Fruit fly (Drosophila melanogaster) whole organism, embryonic: Measurements from ENCODE around the gene Sk2.

ENCODE experiments used
- CG1024 ChIP-seq: fragments of 200-800 bp; sonication (Bioruptor generic); IDR thresholded peaks from 2 replicates; pipeline ENCODE4 v1.3.6; 2022; ENCODE audit warnings: missing biosample characterization, missing genetic modification characterization
- CG10654 ChIP-seq: fragments of 200-800 bp; sonication (Bioruptor generic); optimal IDR thresholded peaks from 2 replicates; lab custom pipeline; 2016; ENCODE audit warnings: missing biosample characterization, missing genetic modification characterization
- CG12299 ChIP-seq: fragments of 200-800 bp; sonication (Bioruptor generic); optimal IDR thresholded peaks from 2 replicates; lab custom pipeline; 2018; ENCODE audit warnings: missing biosample characterization, mild to moderate bottlenecking, missing genetic modification characterization
- CG13775 ChIP-seq: fragments of 200-800 bp; sonication (Bioruptor generic); optimal IDR thresholded peaks from 3 replicates; lab custom pipeline; 2017; ENCODE audit warnings: missing biosample characterization, mild to moderate bottlenecking, missing genetic modification characterization
- CG13894 ChIP-seq: fragments of 200-800 bp; sonication (Bioruptor generic); optimal IDR thresholded peaks from 3 replicates; lab custom pipeline; 2018; ENCODE audit warnings: missing biosample characterization, mild to moderate bottlenecking, missing genetic modification characterization, moderate library complexity
- CG14050 ChIP-seq: fragments of 200-800 bp; sonication (Bioruptor generic); IDR thresholded peaks from 3 replicates; pipeline ENCODE4 v1.3.6; 2022; ENCODE audit warnings: missing biosample characterization, missing genetic modification characterization
- CG17385 ChIP-seq: fragments of 200-800 bp; sonication (Bioruptor generic); optimal IDR thresholded peaks from 3 replicates; lab custom pipeline; 2018; ENCODE audit warnings: missing biosample characterization, mild to moderate bottlenecking, missing genetic modification characterization
- CG18619 ChIP-seq: fragments of 200-800 bp; sonication (Bioruptor generic); optimal IDR thresholded peaks from 3 replicates; lab custom pipeline; 2017; ENCODE audit warnings: missing biosample characterization, mild to moderate bottlenecking, missing genetic modification characterization
- CG2712 ChIP-seq: fragments of 200-800 bp; optimal IDR thresholded peaks from 3 replicates; lab custom pipeline; 2019; ENCODE audit warnings: missing biosample characterization, mild to moderate bottlenecking, missing genetic modification characterization, moderate library complexity
- CG31224 ChIP-seq: fragments of 200-800 bp; sonication (Bioruptor generic); IDR thresholded peaks from 2 replicates; pipeline ENCODE4 v1.3.6; 2022; ENCODE audit warnings: missing biosample characterization, missing genetic modification characterization
- CG31388 ChIP-seq: fragments of 200-800 bp; sonication (Bioruptor generic); optimal IDR thresholded peaks from 2 replicates; lab custom pipeline; 2016; ENCODE audit warnings: missing biosample characterization, missing genetic modification characterization
- CG3407 ChIP-seq: fragments of 200-800 bp; sonication (Bioruptor generic); optimal IDR thresholded peaks from 2 replicates; lab custom pipeline; 2018; ENCODE audit warnings: missing biosample characterization, mild to moderate bottlenecking, missing genetic modification characterization
- CG42726 ChIP-seq: fragments of 200-800 bp; sonication (Bioruptor generic); IDR thresholded peaks from 2 replicates; pipeline ENCODE4 v1.3.6; 2022; ENCODE audit warnings: missing biosample characterization, missing genetic modification characterization; ENCODE audit not compliant: partially characterized antibody
- CG6175 ChIP-seq: fragments of 200-800 bp; sonication (Bioruptor generic); IDR thresholded peaks from 3 replicates; pipeline ENCODE4 v1.3.6; 2022; ENCODE audit warnings: missing biosample characterization, missing genetic modification characterization
- CG6683 ChIP-seq: fragments of 200-800 bp; sonication (Bioruptor generic); optimal IDR thresholded peaks from 2 replicates; lab custom pipeline; 2017; ENCODE audit warnings: missing biosample characterization, mild to moderate bottlenecking, missing genetic modification characterization, missing genetic modification reagents
- CG6813 ChIP-seq: fragments of 200-800 bp; sonication (Bioruptor generic); optimal IDR thresholded peaks from 2 replicates; lab custom pipeline; 2017; ENCODE audit warnings: missing biosample characterization, missing genetic modification characterization, mild to moderate bottlenecking, moderate library complexity, missing genetic modification reagents
- CG7271 ChIP-seq: fragments of 200-800 bp; sonication (Bioruptor generic); optimal IDR thresholded peaks from 2 replicates; lab custom pipeline; 2018; ENCODE audit warnings: missing biosample characterization, mild to moderate bottlenecking, missing genetic modification characterization, moderate library complexity
- CG7357 ChIP-seq: fragments of 200-800 bp; sonication (Bioruptor generic); IDR thresholded peaks from 3 replicates; pipeline ENCODE4 v1.3.6; 2022; ENCODE audit warnings: missing biosample characterization, missing genetic modification characterization
- CG7963 ChIP-seq: fragments of 200-800 bp; sonication (Bioruptor generic); IDR thresholded peaks from 3 replicates; pipeline ENCODE4 v1.3.6; 2022; ENCODE audit warnings: missing biosample characterization, missing genetic modification characterization; ENCODE audit not compliant: partially characterized antibody
- CG8359 ChIP-seq: fragments of 200-800 bp; sonication (Bioruptor generic); optimal IDR thresholded peaks from 2 replicates; lab custom pipeline; 2017; ENCODE audit warnings: missing biosample characterization, mild to moderate bottlenecking, missing genetic modification characterization, borderline replicate concordance
- D19A ChIP-seq: fragments of 200-800 bp; optimal IDR thresholded peaks from 3 replicates; lab custom pipeline; 2019; ENCODE audit warnings: missing biosample characterization, mild to moderate bottlenecking, missing genetic modification characterization, moderate library complexity
- Fer2 ChIP-seq: fragments of 200-800 bp; sonication (Bioruptor generic); optimal IDR thresholded peaks from 2 replicates; lab custom pipeline; 2018; ENCODE audit warnings: missing biosample characterization, mild to moderate bottlenecking, missing genetic modification characterization, moderate library complexity
- HLH4C ChIP-seq: fragments of 200-800 bp; sonication (Bioruptor generic); IDR thresholded peaks from 3 replicates; pipeline ENCODE4 v1.3.6; 2022; ENCODE audit warnings: missing biosample characterization, missing genetic modification characterization; ENCODE audit not compliant: partially characterized antibody
- HmgZ ChIP-seq: fragments of 200-800 bp; sonication (Bioruptor generic); optimal IDR thresholded peaks from 2 replicates; lab custom pipeline; 2018; ENCODE audit warnings: missing biosample characterization, mild to moderate bottlenecking, missing genetic modification characterization
- Hr78 ChIP-seq, 2 experiments: fragments of 200-800 bp in 1 of 2; fragments of >200 bp in 1 of 2; sonication (Bioruptor generic) in 1 of 2; optimal IDR thresholded peaks; 2 replicates each; lab custom pipeline; 2017 to 2019; ENCODE audit warnings: missing biosample characterization in 2 of 2, missing genetic modification characterization in 2 of 2, mild to moderate bottlenecking in 1 of 2, moderate library complexity in 1 of 2
- MBD-R2 ChIP-seq: fragments of 200-800 bp; sonication (Bioruptor generic); IDR thresholded peaks from 2 replicates; pipeline ENCODE4 v1.3.6; 2022; ENCODE audit warnings: missing biosample characterization, missing genetic modification characterization
- Med ChIP-seq: fragments of 200-800 bp; sonication (Bioruptor generic); peaks from one replicate; lab custom pipeline; 2016; ENCODE audit warnings: missing biosample characterization, missing genetic modification characterization, mild to moderate bottlenecking, inconsistent platforms, moderate library complexity
- NC2α ChIP-seq: fragments of 200-800 bp; sonication (Bioruptor generic); optimal IDR thresholded peaks from 2 replicates; lab custom pipeline; 2016; ENCODE audit warnings: missing biosample characterization, missing genetic modification characterization
- Nf-YA ChIP-seq: fragments of 200-800 bp; sonication (Bioruptor generic); IDR thresholded peaks from 2 replicates; pipeline ENCODE4 v1.3.6; 2022; ENCODE audit warnings: missing biosample characterization, missing genetic modification characterization
- Ptx1 ChIP-seq: fragments of 200-800 bp; sonication (Bioruptor generic); IDR thresholded peaks from 2 replicates; pipeline ENCODE4 v1.3.6; 2022; ENCODE audit warnings: missing biosample characterization, missing genetic modification characterization
- Six4 ChIP-seq: fragments of 200-800 bp; sonication (Bioruptor generic); optimal IDR thresholded peaks from 2 replicates; lab custom pipeline; 2016; ENCODE audit warnings: missing biosample characterization, missing genetic modification characterization
- TFAM ChIP-seq: fragments of 200-800 bp; sonication (Bioruptor generic); optimal IDR thresholded peaks from 2 replicates; lab custom pipeline; 2017; ENCODE audit warnings: missing biosample characterization, missing genetic modification characterization, inconsistent platforms
- ap ChIP-seq: fragments of 200-800 bp; sonication (Bioruptor generic); IDR thresholded peaks from 2 replicates; pipeline ENCODE4 v1.3.6; 2022; ENCODE audit warnings: missing biosample characterization, missing genetic modification characterization
- bowl ChIP-seq: fragments of 200-800 bp; sonication (Bioruptor generic); IDR thresholded peaks from 2 replicates; pipeline ENCODE4 v1.3.6; 2022; ENCODE audit warnings: missing biosample characterization, missing genetic modification characterization
- br ChIP-seq: fragments of >200 bp; optimal IDR thresholded peaks from 2 replicates; lab custom pipeline; 2017
- cas ChIP-seq: fragments of 200-800 bp; sonication (Bioruptor generic); IDR thresholded peaks from 2 replicates; pipeline ENCODE4 v1.3.6; 2022; ENCODE audit warnings: missing biosample characterization, missing genetic modification characterization
- crc ChIP-seq: fragments of 200-800 bp; sonication (Bioruptor generic); optimal IDR thresholded peaks from 2 replicates; lab custom pipeline; 2016; ENCODE audit warnings: missing biosample characterization, missing genetic modification characterization
- cwo ChIP-seq: fragments of 200-800 bp; sonication (Bioruptor generic); optimal IDR thresholded peaks from 3 replicates; lab custom pipeline; 2017; ENCODE audit warnings: missing biosample characterization, missing genetic modification characterization, mild to moderate bottlenecking, moderate library complexity, missing genetic modification reagents
- fd102C ChIP-seq: fragments of 200-800 bp; sonication (Bioruptor generic); optimal IDR thresholded peaks from 2 replicates; lab custom pipeline; 2018; ENCODE audit warnings: missing biosample characterization, mild to moderate bottlenecking, missing genetic modification characterization, moderate library complexity
- hb ChIP-seq: fragments of 200-800 bp; sonication (Bioruptor generic); IDR thresholded peaks from 3 replicates; pipeline ENCODE4 v1.3.6; 2022; ENCODE audit warnings: missing biosample characterization, missing genetic modification characterization; ENCODE audit not compliant: partially characterized antibody
- jing ChIP-seq: fragments of 200-800 bp; sonication (Bioruptor generic); optimal IDR thresholded peaks from 2 replicates; lab custom pipeline; 2018; ENCODE audit warnings: missing biosample characterization, mild to moderate bottlenecking, missing genetic modification characterization
- luna ChIP-seq: fragments of 200-800 bp; sonication (Bioruptor generic); optimal IDR thresholded peaks from 2 replicates; lab custom pipeline; 2016; ENCODE audit warnings: missing biosample characterization, missing genetic modification characterization
- mam ChIP-seq: fragments of 200-800 bp; sonication (Bioruptor generic); optimal IDR thresholded peaks from 3 replicates; lab custom pipeline; 2016; ENCODE audit warnings: missing biosample characterization, missing genetic modification characterization
- nau ChIP-seq: fragments of 200-800 bp; sonication (Bioruptor generic); optimal IDR thresholded peaks from 3 replicates; lab custom pipeline; 2017; ENCODE audit warnings: missing biosample characterization, mild to moderate bottlenecking, missing genetic modification characterization, missing genetic modification reagents
- p53 ChIP-seq: fragments of 200-800 bp; sonication (Bioruptor generic); optimal IDR thresholded peaks from 2 replicates; lab custom pipeline; 2016; ENCODE audit warnings: missing biosample characterization, missing genetic modification characterization
- phol ChIP-seq: fragments of 200-800 bp; sonication (Bioruptor generic); optimal IDR thresholded peaks from 3 replicates; lab custom pipeline; 2018; ENCODE audit warnings: missing biosample characterization, mild to moderate bottlenecking, missing genetic modification characterization, moderate library complexity
- stwl ChIP-seq: fragments of 200-800 bp; sonication (Bioruptor generic); optimal IDR thresholded peaks from 3 replicates; lab custom pipeline; 2018; ENCODE audit warnings: missing biosample characterization, mild to moderate bottlenecking, missing genetic modification characterization, moderate library complexity
- ttk ChIP-seq: fragments of 200-800 bp; sonication (Bioruptor generic); IDR thresholded peaks from 2 replicates; pipeline ENCODE4 v2.1.2; 2022; ENCODE audit warnings: missing biosample characterization, missing genetic modification characterization

Gene Sk2

DNA sequence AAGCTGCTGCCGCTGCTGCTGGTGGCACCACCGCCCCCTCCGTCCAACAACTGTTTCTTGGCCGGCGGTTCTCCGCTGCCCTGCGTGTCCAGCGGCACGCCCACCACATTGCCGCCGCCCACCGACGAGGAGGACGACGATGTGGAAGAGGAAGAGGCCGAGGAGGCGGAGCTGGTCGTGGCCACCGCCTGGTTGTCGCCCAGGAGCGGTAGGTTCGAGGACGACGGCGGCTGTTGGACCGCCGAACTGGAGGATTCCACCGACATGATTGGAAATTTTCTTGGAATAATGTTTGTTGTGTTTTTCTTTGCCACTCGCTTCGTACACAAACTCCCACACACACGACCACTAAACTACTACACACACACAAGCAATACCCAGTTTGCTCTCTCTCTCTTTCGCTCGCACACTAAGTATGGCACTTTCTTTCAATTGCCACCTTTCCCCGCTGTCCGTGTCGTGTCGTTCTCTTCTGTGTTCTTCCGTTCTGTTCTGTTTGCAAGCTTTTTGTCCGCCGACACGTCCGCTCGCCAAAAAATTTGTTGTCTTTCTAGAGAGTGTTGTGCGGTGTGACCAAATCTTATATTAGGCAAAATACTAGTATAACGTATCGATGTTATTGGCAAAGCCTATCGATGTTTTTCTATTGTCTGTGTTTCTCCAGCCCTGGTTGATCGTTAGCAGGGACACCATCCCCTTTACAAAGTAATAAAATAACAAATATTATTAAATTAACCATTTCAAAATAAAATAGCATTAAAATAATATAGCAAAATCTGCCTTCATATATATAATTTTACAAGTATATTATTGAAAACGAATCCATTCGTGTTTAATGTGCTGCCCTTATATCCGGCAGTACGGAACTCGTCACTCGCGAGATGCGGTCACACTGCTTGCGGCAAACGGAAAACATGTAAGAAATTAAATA, 23.7 kb downstream of the Sk2 start, which contains the start of the genes CG32486 and PAN3 (continued):
- TF ChIP-seq bowl (GFP tag; lab: Robert Waterston, UW): no peak
- no peak for TF ChIP-seq br
- TF ChIP-seq CG12299 (tag; lab: Kevin White, UChicago): peak; percentile 59
- peak; percentile 68; the same call in 2 of the 3 replicates for TF ChIP-seq hb (GFP tag; lab: Robert Waterston, UW)
- peak; percentile 1 for TF ChIP-seq crc
- peak; percentile 23 for TF ChIP-seq cwo (GFP tag; lab: Kevin White, UChicago)
- TF ChIP-seq CG2712 (tag; lab: Kevin White, UChicago): peak; percentile 66
- TF ChIP-seq CG13894 (tag; lab: Kevin White, UChicago): peak; percentile 87
- peak; percentile 69 for TF ChIP-seq CG7963 (GFP tag; lab: Robert Waterston, UW)
- no peak for TF ChIP-seq CG31388 (GFP tag; lab: Kevin White, UChicago)
- TF ChIP-seq CG6683: no peak
- peak; percentile 26 for TF ChIP-seq CG7271 (tag; lab: Kevin White, UChicago)
- TF ChIP-seq CG7357 (GFP tag; lab: Robert Waterston, UW): no peak
- peak; percentile 93 for TF ChIP-seq Med (GFP tag; lab: Kevin White, UChicago)
- TF ChIP-seq Six4: no peak
- peak; percentile 75 for TF ChIP-seq phol (tag; lab: Kevin White, UChicago)
- no peak; the same call in 2 of the 3 replicates for TF ChIP-seq CG6175 (GFP tag; lab: Robert Waterston, UW)
- peak; percentile 29 for TF ChIP-seq CG13775 (GFP tag; lab: Kevin White, UChicago)
- no peak for TF ChIP-seq jing (GFP tag; lab: Kevin White, UChicago)
- peak; percentile 18; the same call in 1 of the 2 replicates for TF ChIP-seq cas
- TF ChIP-seq CG18619: peak; percentile 22
- peak; percentile 27 for TF ChIP-seq luna (GFP tag; lab: Kevin White, UChicago)
- TF ChIP-seq CG8359: no peak
- TF ChIP-seq Ptx1 (GFP tag; lab: Robert Waterston, UW): no peak
- peak; percentile 77 for TF ChIP-seq HLH4C (GFP tag; lab: Robert Waterston, UW)
- peak in 1 of 2 experiments; percentile 5 for TF ChIP-seq Hr78 (GFP tag; optimal IDR thresholded peaks at IDR 0.05; lab: Kevin White, UChicago)
- TF ChIP-seq CG42726 (GFP tag; lab: Robert Waterston, UW): peak; percentile 86
- TF ChIP-seq nau (GFP tag; lab: Kevin White, UChicago): peak; percentile 36
- TF ChIP-seq fd102C (GFP tag; lab: Kevin White, UChicago): peak; percentile 18
- peak; percentile 62 for TF ChIP-seq CG6813
- TF ChIP-seq CG14050: no peak
- no peak for TF ChIP-seq Fer2 (tag; lab: Kevin White, UChicago)
- 0 out of 2 replicates have a peak, but pooled peaks have one; percentile 31 for TF ChIP-seq ttk
- 0 out of 2 replicates have a peak, but pooled peaks have one; percentile 23 for TF ChIP-seq MBD-R2 (GFP tag; lab: Robert Waterston, UW)
- TF ChIP-seq D19A (tag; lab: Kevin White, UChicago): no peak
- TF ChIP-seq Nf-YA (GFP tag; lab: Robert Waterston, UW): no peak
- TF ChIP-seq CG1024: peak; percentile 52; the same call in 1 of the 2 replicates
- peak; percentile 23 for TF ChIP-seq CG3407 (GFP tag; lab: Kevin White, UChicago)
- TF ChIP-seq ap (GFP tag; lab: Robert Waterston, UW): no peak
- TF ChIP-seq CG10654: peak; percentile 8
- TF ChIP-seq HmgZ: peak; percentile 88
- TF ChIP-seq CG17385: peak; percentile 62
- TF ChIP-seq NC2α (GFP tag; lab: Kevin White, UChicago): no peak
- no peak for TF ChIP-seq TFAM (GFP tag; lab: Kevin White, UChicago)
- no peak for TF ChIP-seq mam (GFP tag; lab: Kevin White, UChicago)
- TF ChIP-seq p53: peak; percentile 49
- no peak for TF ChIP-seq CG31224 (GFP tag; lab: Robert Waterston, UW)
- TF ChIP-seq stwl (tag; lab: Kevin White, UChicago): peak; percentile 51
